Fruit fly (Drosophila melanogaster): Measurements from ENCODE around the gene TwdlK.

DNA sequence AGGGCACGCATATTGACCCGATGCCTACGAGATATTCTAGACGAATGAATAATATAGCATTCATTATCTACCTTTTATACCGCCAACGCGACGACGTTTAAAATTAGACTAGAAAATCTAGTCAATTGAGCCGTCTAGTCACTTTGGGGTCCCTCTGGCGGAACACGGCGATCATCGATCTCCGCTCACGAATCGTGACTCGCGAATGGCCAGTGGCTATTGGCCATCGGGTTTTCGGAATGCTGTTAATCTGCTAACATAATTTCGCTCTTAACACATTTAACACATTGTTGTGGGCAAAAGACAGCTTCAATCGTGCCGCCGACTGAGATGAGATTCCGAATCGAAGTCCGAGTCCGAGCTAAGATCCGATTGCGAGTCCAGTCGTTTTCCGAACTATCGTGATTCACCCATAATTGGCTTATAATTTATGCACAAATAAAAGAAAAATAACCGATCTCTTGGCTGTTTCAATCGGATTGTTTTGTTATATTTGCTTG, 7.2 kb downstream of the TwdlK start, which contains the start of gene TwdlP:
- TF ChIP-seq CG32006 (GFP tag; optimal IDR thresholded peaks at IDR 0.05): no peak
- TF ChIP-seq Ets21C (GFP tag; optimal IDR thresholded peaks at IDR 0.05): no peak
- no peak for TF ChIP-seq Sox14 (GFP tag; optimal IDR thresholded peaks at IDR 0.05)
- TF ChIP-seq Sox15 (GFP tag; optimal IDR thresholded peaks at IDR 0.05): no peak
- no peak for TF ChIP-seq eg (GFP tag; IDR thresholded peaks at IDR 0.05)
- TF ChIP-seq CG11762 (GFP tag; optimal IDR thresholded peaks at IDR 0.05; ENCODE audit: insufficient read depth): no peak
- no peak for TF ChIP-seq CG8319 (GFP tag; optimal IDR thresholded peaks at IDR 0.05)
- no peak for TF ChIP-seq fkh (GFP tag; optimal IDR thresholded peaks at IDR 0.05)
- TF ChIP-seq Hr38 (GFP tag; optimal IDR thresholded peaks at IDR 0.05): no peak
- TF ChIP-seq CG1621 (tag; optimal IDR thresholded peaks at IDR 0.05): no peak

Measured in whole organism, prepupa.